Worm (Caenorhabditis elegans): ENCODE data around the gene nlp-51.

DNA sequence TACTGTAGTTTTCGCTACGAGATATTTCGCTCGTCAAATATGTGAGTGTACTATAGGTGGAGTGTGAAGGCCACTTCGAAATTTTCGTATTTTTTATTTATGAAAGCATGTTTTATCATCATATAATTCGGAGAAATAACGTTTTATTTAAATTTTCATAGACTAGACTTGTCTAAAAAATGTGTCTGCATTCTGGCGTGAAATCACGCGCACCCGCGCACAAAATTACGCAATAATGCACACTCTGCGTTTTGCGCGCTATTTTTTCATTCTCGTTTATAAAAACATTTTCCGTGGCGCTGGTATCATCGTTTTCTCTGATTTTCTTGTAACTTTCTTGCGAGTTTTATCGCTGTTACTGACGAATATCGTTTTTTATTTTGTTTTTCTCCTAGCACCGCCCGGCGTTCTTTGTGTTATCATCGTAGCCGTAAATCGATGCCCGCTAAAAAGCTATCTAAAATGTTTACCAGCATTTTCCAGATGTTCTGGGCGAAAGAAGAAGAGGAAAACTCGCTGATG, 22.2 kb downstream of the nlp-51 start, which contains the start of gene saps-1:
- TF ChIP-seq cog-1 (tag; optimal IDR thresholded peaks at IDR 0.05) (no peak), ztf-23 (GFP tag; IDR thresholded peaks at IDR 0.05) (no peak)
